Fruit fly (Drosophila melanogaster) whole organism, pupa: ENCODE data around the gene CG43120.

Experiments
- CG10348 ChIP-seq: fragments of 200-800 bp; sonication (Bioruptor generic); IDR thresholded peaks from 2 replicates; pipeline ENCODE4 v1.3.6; 2022; ENCODE audit warnings: missing biosample characterization, missing genetic modification characterization
- CG12605 ChIP-seq: fragments of 200-800 bp; sonication (Bioruptor generic); IDR thresholded peaks from 2 replicates; pipeline ENCODE4 v1.3.6; 2022; ENCODE audit warnings: missing biosample characterization, missing genetic modification characterization
- CG13204 ChIP-seq: fragments of 200-800 bp; sonication (Bioruptor generic); optimal IDR thresholded peaks from 2 replicates; lab custom pipeline; 2018; ENCODE audit warnings: missing biosample characterization, mild to moderate bottlenecking, missing genetic modification characterization, moderate library complexity
- CG14655 ChIP-seq: fragments of 200-800 bp; sonication (Bioruptor generic); optimal IDR thresholded peaks from 3 replicates; lab custom pipeline; 2017; ENCODE audit warnings: mild to moderate bottlenecking, missing biosample characterization, missing genetic modification reagents, missing genetic modification characterization
- CG15710 ChIP-seq: fragments of 200-800 bp; sonication (Bioruptor generic); optimal IDR thresholded peaks from 2 replicates; lab custom pipeline; 2018; ENCODE audit warnings: missing biosample characterization, mild to moderate bottlenecking, missing genetic modification characterization, moderate library complexity
- CG17806 ChIP-seq: fragments of 200-800 bp; sonication (Bioruptor generic); optimal IDR thresholded peaks from 2 replicates; lab custom pipeline; 2018; ENCODE audit warnings: missing biosample characterization, mild to moderate bottlenecking, missing genetic modification characterization, moderate library complexity
- CG32121 ChIP-seq: fragments of 200-800 bp; sonication (Bioruptor generic); IDR thresholded peaks from 2 replicates; pipeline ENCODE4 v1.3.6; 2022; ENCODE audit warnings: missing biosample characterization, missing genetic modification characterization
- CG34367 ChIP-seq: fragments of 200-800 bp; sonication (Bioruptor generic); optimal IDR thresholded peaks from 2 replicates; lab custom pipeline; 2018; ENCODE audit warnings: missing biosample characterization, mild to moderate bottlenecking, missing genetic modification characterization
- CG4496 ChIP-seq: fragments of 200-800 bp; sonication (Bioruptor generic); IDR thresholded peaks from 3 replicates; pipeline ENCODE4 v1.3.6; 2022; ENCODE audit warnings: missing biosample characterization, missing genetic modification characterization
- CG8159 ChIP-seq: fragments of 200-800 bp; sonication (Bioruptor generic); optimal IDR thresholded peaks from 3 replicates; lab custom pipeline; 2018; ENCODE audit warnings: missing biosample characterization, mild to moderate bottlenecking, missing genetic modification characterization, moderate library complexity
- CG8301 ChIP-seq: fragments of 200-800 bp; sonication (Bioruptor generic); optimal IDR thresholded peaks from 2 replicates; lab custom pipeline; 2018; ENCODE audit warnings: missing biosample characterization, mild to moderate bottlenecking, missing genetic modification characterization
- CG9948 ChIP-seq: fragments of 200-800 bp; sonication (Bioruptor generic); optimal IDR thresholded peaks from 2 replicates; lab custom pipeline; 2018; ENCODE audit warnings: missing biosample characterization, mild to moderate bottlenecking, missing genetic modification characterization, moderate library complexity
- D1 ChIP-seq: fragments of 200-800 bp; sonication (Bioruptor generic); optimal IDR thresholded peaks from 2 replicates; lab custom pipeline; 2018; ENCODE audit warnings: missing biosample characterization, mild to moderate bottlenecking, missing genetic modification characterization, moderate library complexity
- EcR ChIP-seq: fragments of 200-800 bp; sonication (Bioruptor generic); optimal IDR thresholded peaks from 3 replicates; lab custom pipeline; 2019; ENCODE audit warnings: missing biosample characterization, missing genetic modification characterization, mild to moderate bottlenecking, moderate library complexity, missing genetic modification reagents
- Ets98B ChIP-seq: fragments of 200-800 bp; sonication (Bioruptor generic); IDR thresholded peaks from 2 replicates; pipeline ENCODE4 v1.3.6; 2022; ENCODE audit warnings: missing biosample characterization, missing genetic modification characterization
- Pif1A ChIP-seq: fragments of 200-800 bp; sonication (Bioruptor generic); optimal IDR thresholded peaks from 3 replicates; lab custom pipeline; 2016; ENCODE audit warnings: missing biosample characterization, missing genetic modification characterization
- Pif1B ChIP-seq: fragments of 200-800 bp; sonication (Bioruptor generic); optimal IDR thresholded peaks from 3 replicates; lab custom pipeline; 2016; ENCODE audit warnings: missing biosample characterization, missing genetic modification characterization
- Snoo ChIP-seq: fragments of 200-800 bp; sonication (Bioruptor generic); optimal IDR thresholded peaks from 3 replicates; lab custom pipeline; 2017; ENCODE audit warnings: missing biosample characterization, mild to moderate bottlenecking, missing genetic modification characterization, inconsistent platforms
- fd96Ca ChIP-seq: fragments of 200-800 bp; sonication (Bioruptor generic); IDR thresholded peaks from 3 replicates; pipeline ENCODE4 v1.3.6; 2022; ENCODE audit warnings: missing biosample characterization, missing genetic modification characterization
- gl ChIP-seq: fragments of 200-800 bp; sonication (Bioruptor generic); optimal IDR thresholded peaks from 2 replicates; lab custom pipeline; 2018; ENCODE audit warnings: missing biosample characterization, mild to moderate bottlenecking, missing genetic modification characterization
- rn ChIP-seq: fragments of 200-800 bp; sonication (Bioruptor generic); IDR thresholded peaks from 2 replicates; pipeline ENCODE4 v1.3.6; 2022; ENCODE audit warnings: missing biosample characterization, missing genetic modification characterization

The CG43120 gene

DNA sequence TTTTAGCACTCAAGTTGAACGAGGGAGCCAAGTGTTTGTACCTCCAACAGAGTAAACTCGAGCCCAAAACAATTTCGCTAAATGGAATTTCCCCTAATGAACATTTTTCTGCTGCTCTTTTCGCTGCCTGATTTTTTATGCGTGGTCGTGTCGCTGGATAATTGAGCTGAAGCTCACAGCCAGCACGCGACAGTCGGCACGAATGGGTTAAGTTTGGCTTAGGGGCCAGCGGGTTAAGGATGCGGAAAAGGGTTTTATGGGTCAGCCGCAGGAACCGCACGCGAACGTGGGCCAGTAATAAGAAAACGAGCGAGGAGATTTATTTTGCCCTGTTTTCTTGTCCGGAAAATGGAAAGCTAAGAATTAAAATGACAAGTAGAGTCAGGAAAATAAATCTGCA is 22.8 kb upstream of the CG43120 start:
- TF ChIP-seq CG8301 (tag; lab: Kevin White, UChicago) (no peak), EcR (GFP tag; lab: Kevin White, UChicago) (no peak), rn (GFP tag; lab: Robert Waterston, UW) (no peak), CG32121 (GFP tag; lab: Robert Waterston, UW) (no peak), Snoo (tag; lab: Kevin White, UChicago) (no peak)

DNA sequence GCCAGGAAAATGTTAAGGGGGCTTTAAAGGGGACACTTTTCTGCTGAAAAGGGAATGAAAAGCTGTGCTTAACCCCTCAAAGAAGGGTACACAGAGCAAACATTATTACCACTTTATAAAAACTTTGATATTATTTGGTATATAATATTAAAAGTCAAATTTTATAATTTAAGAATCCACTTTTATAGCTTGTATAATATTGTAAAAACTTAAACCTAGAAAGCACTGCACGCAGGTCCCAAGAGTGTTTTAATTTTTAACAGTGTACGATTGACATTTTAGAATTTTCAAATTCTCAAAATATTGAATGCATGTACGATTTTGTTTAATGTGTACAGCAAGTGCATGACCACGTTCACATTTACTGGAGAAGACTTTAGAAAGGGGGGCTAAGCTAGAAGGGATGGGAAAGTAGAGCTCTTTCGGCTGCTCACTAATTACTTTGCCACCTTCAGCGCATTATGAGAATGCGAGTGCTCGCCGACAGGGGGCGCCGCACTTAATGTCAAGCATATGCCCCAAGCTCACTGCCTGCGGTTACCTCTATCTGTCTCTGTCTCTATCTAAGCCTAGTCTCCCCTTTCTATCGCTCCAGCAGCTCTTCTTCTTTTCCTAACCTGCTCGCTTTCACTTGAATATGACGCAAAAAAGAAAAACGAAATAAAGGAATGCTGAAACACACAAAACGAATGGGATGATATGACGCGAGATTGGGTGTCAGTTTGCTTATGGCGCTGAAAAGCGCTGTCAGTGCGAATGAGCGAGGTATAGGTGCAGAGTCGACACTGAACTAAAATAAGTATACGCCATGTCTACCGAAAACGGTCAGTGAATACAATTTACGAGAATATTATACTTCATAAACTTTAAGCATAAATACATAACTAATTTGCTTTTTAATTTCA is 21.6 kb upstream of the CG43120 start:
- TF ChIP-seq CG8301 (tag; lab: Kevin White, UChicago) (peak; percentile 36), CG4496 (0 out of 3 replicates have a peak, but pooled peaks have one; percentile 20), CG9948 (tag; lab: Kevin White, UChicago) (peak; percentile 54), rn (GFP tag; lab: Robert Waterston, UW) (no peak), CG34367 (no peak), Snoo (tag; lab: Kevin White, UChicago) (no peak), Pif1A (GFP tag; lab: Kevin White, UChicago) (no peak), Pif1B (GFP tag; lab: Kevin White, UChicago) (no peak), Ets98B (GFP tag; lab: Robert Waterston, UW) (no peak), CG12605 (GFP tag; lab: Robert Waterston, UW) (no peak), CG15710 (no peak), CG8159 (tag; lab: Kevin White, UChicago) (peak; percentile 62), CG32121 (GFP tag; lab: Robert Waterston, UW) (no peak), EcR (GFP tag; lab: Kevin White, UChicago) (no peak), fd96Ca (GFP tag; lab: Robert Waterston, UW) (0 out of 3 replicates have a peak, but pooled peaks have one; percentile 24), gl (tag; lab: Kevin White, UChicago) (no peak), CG13204 (no peak), CG17806 (tag; lab: Kevin White, UChicago) (no peak), CG10348 (GFP tag; lab: Robert Waterston, UW) (no peak), CG14655 (GFP tag; lab: Kevin White, UChicago) (peak; percentile 49), D1 (no peak)

DNA sequence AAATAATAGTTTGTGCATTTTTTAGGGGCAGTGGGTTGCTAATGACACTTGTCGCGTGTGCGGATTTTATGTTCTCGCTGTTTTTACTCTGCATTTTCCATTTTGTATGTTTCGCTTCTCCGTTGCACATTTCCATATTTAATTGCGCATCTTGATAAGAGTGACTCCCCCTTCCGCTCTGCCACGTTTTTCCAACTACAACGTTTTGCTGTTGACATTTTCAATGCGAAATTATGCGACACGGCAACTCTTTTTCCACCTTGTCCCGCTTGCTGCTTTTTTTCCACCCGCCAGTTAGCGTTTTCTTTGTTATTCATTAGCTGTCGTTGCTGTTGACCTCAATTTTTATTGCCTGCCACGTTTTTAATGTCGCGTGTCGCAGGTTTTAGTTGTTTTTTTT is 19.7 kb upstream of the CG43120 start:
- no peak for TF ChIP-seq D1
- TF ChIP-seq fd96Ca (GFP tag; lab: Robert Waterston, UW) = 0 out of 3 replicates have a peak, but pooled peaks have one; percentile 26

DNA sequence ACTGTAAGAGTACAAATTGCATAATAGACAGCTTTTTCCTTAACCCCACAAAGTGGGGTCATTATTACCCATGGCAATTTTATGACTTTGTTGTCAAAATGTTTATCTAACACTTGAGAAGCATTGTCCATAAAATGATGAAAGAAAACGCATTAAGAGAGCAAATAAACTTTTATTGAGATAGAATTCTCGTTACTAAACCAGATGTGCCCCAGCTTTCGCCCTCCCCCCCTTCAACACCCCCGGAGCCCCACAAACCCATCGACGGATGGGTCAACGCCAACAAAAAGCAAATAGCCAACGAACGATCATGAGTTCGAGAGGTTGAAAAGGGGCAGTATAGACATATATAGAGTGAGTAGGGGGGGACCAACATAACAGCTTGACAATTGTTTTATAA is 19.1 kb upstream of the CG43120 start:
- TF ChIP-seq CG8301 (tag; lab: Kevin White, UChicago) (no peak), rn (GFP tag; lab: Robert Waterston, UW) (no peak), Pif1A (GFP tag; lab: Kevin White, UChicago) (no peak), CG34367 (no peak), CG14655 (GFP tag; lab: Kevin White, UChicago) (no peak), D1 (no peak)

dm6 chr3L:14363103-14363751 is 18.5 kb upstream of the CG43120 start:
- no peak for TF ChIP-seq CG13204
- peak; percentile 37 for TF ChIP-seq Pif1B (GFP tag; lab: Kevin White, UChicago)
- TF ChIP-seq fd96Ca (GFP tag; lab: Robert Waterston, UW) = peak; percentile 54; the same call in 2 of the 3 replicates
- TF ChIP-seq CG4496 = peak; percentile 60; the same call in 2 of the 3 replicates
- TF ChIP-seq Pif1A (GFP tag; lab: Kevin White, UChicago) = peak; percentile 61
- peak; percentile 56 for TF ChIP-seq CG14655 (GFP tag; lab: Kevin White, UChicago)
- peak; percentile 77 for TF ChIP-seq CG8159 (tag; lab: Kevin White, UChicago)
- peak; percentile 72 for TF ChIP-seq CG9948 (tag; lab: Kevin White, UChicago)
- TF ChIP-seq CG32121 (GFP tag; lab: Robert Waterston, UW) = no peak; the same call in 1 of the 2 replicates
- TF ChIP-seq CG15710 = peak; percentile 75
- TF ChIP-seq CG8301 (tag; lab: Kevin White, UChicago) = peak; percentile 51
- TF ChIP-seq CG12605 (GFP tag; lab: Robert Waterston, UW) = 0 out of 2 replicates have a peak, but pooled peaks have one; percentile 13
- peak; percentile 45 for TF ChIP-seq Snoo (tag; lab: Kevin White, UChicago)
- TF ChIP-seq CG34367 = peak; percentile 51
- no peak for TF ChIP-seq gl (tag; lab: Kevin White, UChicago)
- peak; percentile 65 for TF ChIP-seq CG17806 (tag; lab: Kevin White, UChicago)
- TF ChIP-seq CG10348 (GFP tag; lab: Robert Waterston, UW) = no peak
- no peak for TF ChIP-seq rn (GFP tag; lab: Robert Waterston, UW)
- peak; percentile 45 for TF ChIP-seq D1
- TF ChIP-seq EcR (GFP tag; lab: Kevin White, UChicago) = peak; percentile 26
- TF ChIP-seq Ets98B (GFP tag; lab: Robert Waterston, UW) = 0 out of 2 replicates have a peak, but pooled peaks have one; percentile 16
